Worm (Caenorhabditis elegans): Measurements from ENCODE around the gene pqn-57.
A peak's percentile ranks its signal among the peaks of the same experiment; 100 is the strongest.

DNA sequence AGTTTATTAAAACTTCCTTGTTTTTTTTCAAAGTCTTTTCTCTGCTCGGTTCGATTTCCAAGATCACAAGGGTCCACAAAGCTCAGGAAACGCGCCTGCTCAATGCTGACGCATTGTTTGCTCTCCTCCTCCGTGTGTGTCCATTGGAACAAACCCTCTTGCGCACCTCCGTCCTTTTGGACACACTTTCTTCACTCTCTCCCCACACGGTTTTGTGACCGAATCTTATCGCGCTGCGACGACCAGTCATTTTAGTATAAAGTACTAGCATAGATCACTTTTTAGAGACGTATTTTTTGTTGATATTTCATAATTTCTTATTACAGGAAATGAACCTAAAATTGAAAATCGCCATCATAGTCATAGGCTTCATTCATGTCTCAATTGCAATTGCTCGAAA, 47.4 kb upstream of the pqn-57 start:
- TF ChIP-seq lsy-2 (tag; optimal IDR thresholded peaks at IDR 0.05), result peak; percentile 36 to 86
- TF ChIP-seq nhr-28 (tag; optimal IDR thresholded peaks at IDR 0.05), result peak; percentile 84
- no peak for TF ChIP-seq ceh-82 (tag; optimal IDR thresholded peaks at IDR 0.05)
- TF ChIP-seq unc-39 (tag; optimal IDR thresholded peaks at IDR 0.05), result no peak
- peak; percentile 91 for TF ChIP-seq dve-1 (tag; optimal IDR thresholded peaks at IDR 0.05; ENCODE audit: insufficient read depth)
- no peak for TF ChIP-seq ama-1 (optimal IDR thresholded peaks at IDR 0.05)
- TF ChIP-seq mdl-1 (tag; optimal IDR thresholded peaks at IDR 0.05), result peak in 1 of 2 experiments; percentile 57
- TF ChIP-seq set-16 (GFP tag; IDR thresholded peaks at IDR 0.05), result no peak
- TF ChIP-seq nhr-41 (GFP tag; IDR thresholded peaks at IDR 0.05), result no peak
- TF ChIP-seq spr-1 (tag; optimal IDR thresholded peaks at IDR 0.05), result peak; percentile 32
- TF ChIP-seq ztf-11 (tag; optimal IDR thresholded peaks at IDR 0.05), result no peak
- TF ChIP-seq duxl-1 (tag; optimal IDR thresholded peaks at IDR 0.05; ENCODE audit: poor library complexity), result no peak

All from whole organism, L4 larva.